Fruit fly (Drosophila melanogaster): ENCODE results near the gene mrn.

The mrn gene

dm6 chr3L:15588514-15589138 lies 8.3 kb upstream of the mrn start, which contains the start of gene RhoGAP71E (continued):
- TF ChIP-seq D19A (tag; optimal IDR thresholded peaks at IDR 0.05) (no peak), CG7928 (GFP tag; optimal IDR thresholded peaks at IDR 0.05) (no peak), ewg (GFP tag; optimal IDR thresholded peaks at IDR 0.05) (no peak), CG30431 (GFP tag; optimal IDR thresholded peaks at IDR 0.05) (no peak), CG6689 (GFP tag; IDR thresholded peaks at IDR 0.05) (no peak), lbe (GFP tag; optimal IDR thresholded peaks at IDR 0.05) (no peak), CG4360 (GFP tag; IDR thresholded peaks at IDR 0.05) (peak; percentile 44; the same call in 1 of the 2 replicates), BEAF-32 (GFP tag; optimal IDR thresholded peaks at IDR 0.05) (peak; percentile 17), CG5245 (GFP tag; optimal IDR thresholded peaks at IDR 0.05) (no peak), MTF-1 (GFP tag; optimal IDR thresholded peaks at IDR 0.05; ENCODE audit: borderline replicate concordance) (peak; percentile 41), HHEX (GFP tag; optimal IDR thresholded peaks at IDR 0.05) (peak; percentile 62), sd (tag; optimal IDR thresholded peaks at IDR 0.05) (no peak), CG34376 (GFP tag; optimal IDR thresholded peaks at IDR 0.05) (peak; percentile 34), chinmo (GFP tag; IDR thresholded peaks at IDR 0.05; ENCODE audit: partially characterized antibody) (peak; percentile 64; the same call in 2 of the 4 replicates), Aef1 (GFP tag; IDR thresholded peaks at IDR 0.05) (no peak), Neu2 (GFP tag; optimal IDR thresholded peaks at IDR 0.05; ENCODE audit: borderline replicate concordance) (no peak), Hr51 (GFP tag; optimal IDR thresholded peaks at IDR 0.05) (peak in 1 of 2 experiments; percentile 0), Ada2b (GFP tag; IDR thresholded peaks at IDR 0.05) (0 out of 2 replicates have a peak, but pooled peaks have one; percentile 51), gro (GFP tag; optimal IDR thresholded peaks at IDR 0.05) (peak; percentile 22), Atf-2 (GFP tag; optimal IDR thresholded peaks at IDR 0.05) (no peak), H15 (GFP tag; IDR thresholded peaks at IDR 0.05) (no peak), hkb (optimal IDR thresholded peaks at IDR 0.05) (no peak), hkb (GFP tag; IDR thresholded peaks at IDR 0.05) (peak; percentile 64), CG2712 (tag; optimal IDR thresholded peaks at IDR 0.05) (peak; percentile 69), CoRest (tag; optimal IDR thresholded peaks at IDR 0.05) (peak; percentile 48), CG30020 (tag; optimal IDR thresholded peaks at IDR 0.05) (peak; percentile 54), ato (GFP tag; IDR thresholded peaks at IDR 0.05; ENCODE audit: partially characterized antibody) (peak; percentile 52; the same call in 1 of the 2 replicates), CG12155 (GFP tag; optimal IDR thresholded peaks at IDR 0.05) (peak; percentile 15), tgo (GFP tag; IDR thresholded peaks at IDR 0.05) (no peak; the same call in 2 of the 3 replicates), Scr (GFP tag; IDR thresholded peaks at IDR 0.05; ENCODE audit: partially characterized antibody) (peak; percentile 40; the same call in 1 of the 2 replicates), CG18764 (GFP tag; optimal IDR thresholded peaks at IDR 0.05) (no peak), CG14860 (GFP tag; IDR thresholded peaks at IDR 0.05; ENCODE audit: partially characterized antibody) (no peak), Sox102F (GFP tag; optimal IDR thresholded peaks at IDR 0.05) (no peak), NK7.1 (GFP tag; optimal IDR thresholded peaks at IDR 0.05) (no peak), nerfin-1 (tag; optimal IDR thresholded peaks at IDR 0.05) (peak; percentile 31), CG12942 (GFP tag; optimal IDR thresholded peaks at IDR 0.05) (no peak), Kr (GFP tag; optimal IDR thresholded peaks at IDR 0.05) (no peak), CG14667 (GFP tag; IDR thresholded peaks at IDR 0.05) (0 out of 2 replicates have a peak, but pooled peaks have one; percentile 23), CG32532 (GFP tag; IDR thresholded peaks at IDR 0.05) (peak; percentile 79), CG15696 (tag; optimal IDR thresholded peaks at IDR 0.05) (no peak), CG14965 (GFP tag; optimal IDR thresholded peaks at IDR 0.05; ENCODE audit: borderline replicate concordance) (no peak), CG8478 (optimal IDR thresholded peaks at IDR 0.05) (no peak), Dbx (GFP tag; IDR thresholded peaks at IDR 0.05) (peak; percentile 62; the same call in 1 of the 3 replicates), dysf (GFP tag; IDR thresholded peaks at IDR 0.05) (peak; percentile 25; the same call in 1 of the 3 replicates), pan (optimal IDR thresholded peaks at IDR 0.05) (no peak), pan (GFP tag; optimal IDR thresholded peaks at IDR 0.05 in 1 of 2, IDR thresholded peaks at IDR 0.05 in 1 of 2) (peak in 1 of 2 experiments; percentile 53), CG12744 (GFP tag; optimal IDR thresholded peaks at IDR 0.05) (no peak), HLH3B (GFP tag; IDR thresholded peaks at IDR 0.05) (peak; percentile 24; the same call in 1 of the 2 replicates), CG18599 (GFP tag; optimal IDR thresholded peaks at IDR 0.05) (peak; percentile 73)

Measured in whole organism, embryonic.